Fruit fly (Drosophila melanogaster) whole organism, embryonic: ENCODE data around the gene CG5968.
A peak's percentile ranks its signal among the peaks of the same experiment; 100 is the strongest.

Experiments used
- Ada2b ChIP-seq: fragments of 200-800 bp; sonication (Bioruptor generic); IDR thresholded peaks from 2 replicates; pipeline ENCODE4 v1.3.6; 2022; ENCODE audit warnings: missing biosample characterization, missing genetic modification characterization
- Asciz ChIP-seq: fragments of 200-800 bp; sonication (Bioruptor generic); optimal IDR thresholded peaks from 2 replicates; lab custom pipeline; 2017; ENCODE audit warnings: missing biosample characterization, mild to moderate bottlenecking, missing genetic modification characterization, missing genetic modification reagents
- B-H2 ChIP-seq: fragments of 200-800 bp; sonication (Bioruptor generic); optimal IDR thresholded peaks from 2 replicates; lab custom pipeline; 2018; ENCODE audit warnings: missing biosample characterization, mild to moderate bottlenecking, missing genetic modification characterization
- CG10462 ChIP-seq: fragments of 200-800 bp; sonication (Bioruptor generic); optimal IDR thresholded peaks from 2 replicates; lab custom pipeline; 2016; ENCODE audit warnings: missing biosample characterization, missing genetic modification characterization
- CG12071 ChIP-seq: fragments of 200-800 bp; sonication (Bioruptor generic); optimal IDR thresholded peaks from 3 replicates; lab custom pipeline; 2018; ENCODE audit warnings: missing biosample characterization, mild to moderate bottlenecking, missing genetic modification characterization
- CG12299 ChIP-seq: fragments of 200-800 bp; sonication (Bioruptor generic); optimal IDR thresholded peaks from 2 replicates; lab custom pipeline; 2018; ENCODE audit warnings: missing biosample characterization, mild to moderate bottlenecking, missing genetic modification characterization
- CG12391 ChIP-seq: fragments of 200-800 bp; sonication (Bioruptor generic); optimal IDR thresholded peaks from 3 replicates; lab custom pipeline; 2018; ENCODE audit warnings: missing biosample characterization, mild to moderate bottlenecking, missing genetic modification characterization, moderate library complexity
- CG12942 ChIP-seq: fragments of 200-800 bp; sonication (Bioruptor generic); optimal IDR thresholded peaks from 3 replicates; lab custom pipeline; 2016; ENCODE audit warnings: missing biosample characterization, missing genetic modification characterization
- CG13775 ChIP-seq: fragments of 200-800 bp; sonication (Bioruptor generic); optimal IDR thresholded peaks from 3 replicates; lab custom pipeline; 2017; ENCODE audit warnings: missing biosample characterization, mild to moderate bottlenecking, missing genetic modification characterization
- CG14050 ChIP-seq: fragments of 200-800 bp; sonication (Bioruptor generic); IDR thresholded peaks from 3 replicates; pipeline ENCODE4 v1.3.6; 2022; ENCODE audit warnings: missing biosample characterization, missing genetic modification characterization
- CG15269 ChIP-seq: fragments of 200-800 bp; sonication (Bioruptor generic); optimal IDR thresholded peaks from 2 replicates; lab custom pipeline; 2018; ENCODE audit warnings: missing biosample characterization, mild to moderate bottlenecking, missing genetic modification characterization, moderate library complexity
- CG16813 ChIP-seq: fragments of 200-800 bp; sonication (Bioruptor generic); IDR thresholded peaks from 3 replicates; pipeline ENCODE4 v1.3.6; 2022; ENCODE audit warnings: missing biosample characterization, missing genetic modification characterization; ENCODE audit not compliant: partially characterized antibody
- CG17186 ChIP-seq: fragments of 200-800 bp; sonication (Bioruptor generic); optimal IDR thresholded peaks from 3 replicates; lab custom pipeline; 2017; ENCODE audit warnings: missing biosample characterization, missing genetic modification reagents, missing genetic modification characterization
- CG17385 ChIP-seq: fragments of 200-800 bp; sonication (Bioruptor generic); optimal IDR thresholded peaks from 3 replicates; lab custom pipeline; 2018; ENCODE audit warnings: missing biosample characterization, mild to moderate bottlenecking, missing genetic modification characterization
- CG18011 ChIP-seq: fragments of 200-800 bp; sonication (Bioruptor generic); optimal IDR thresholded peaks from 2 replicates; lab custom pipeline; 2017; ENCODE audit warnings: missing biosample characterization, missing genetic modification characterization, mild to moderate bottlenecking, moderate library complexity, missing genotype
- CG30431 ChIP-seq: fragments of 200-800 bp; sonication (Bioruptor generic); optimal IDR thresholded peaks from 2 replicates; lab custom pipeline; 2017; ENCODE audit warnings: missing biosample characterization, missing genetic modification characterization
- CG31365 ChIP-seq: fragments of 200-800 bp; sonication (Bioruptor generic); optimal IDR thresholded peaks from 2 replicates; lab custom pipeline; 2018; ENCODE audit warnings: missing biosample characterization, mild to moderate bottlenecking, missing genetic modification characterization
- CG32532 ChIP-seq: fragments of 200-800 bp; sonication (Bioruptor generic); IDR thresholded peaks from 2 replicates; pipeline ENCODE4 v1.3.6; 2022; ENCODE audit warnings: missing biosample characterization, missing genetic modification characterization
- CG42726 ChIP-seq: fragments of 200-800 bp; sonication (Bioruptor generic); IDR thresholded peaks from 2 replicates; pipeline ENCODE4 v1.3.6; 2022; ENCODE audit warnings: missing biosample characterization, missing genetic modification characterization; ENCODE audit not compliant: partially characterized antibody
- CG6854 ChIP-seq: fragments of 200-800 bp; sonication (Bioruptor generic); optimal IDR thresholded peaks from 3 replicates; lab custom pipeline; 2017; ENCODE audit warnings: missing biosample characterization, mild to moderate bottlenecking, missing genetic modification characterization
- CG7786 ChIP-seq: fragments of 200-800 bp; sonication (Bioruptor generic); optimal IDR thresholded peaks from 2 replicates; lab custom pipeline; 2016; ENCODE audit warnings: missing biosample characterization, missing genetic modification characterization
- CG9609 ChIP-seq: fragments of 200-800 bp; sonication (Bioruptor generic); optimal IDR thresholded peaks from 3 replicates; lab custom pipeline; 2016; ENCODE audit warnings: missing biosample characterization, missing genetic modification characterization
- CG9727 ChIP-seq: fragments of 200-800 bp; sonication (Bioruptor generic); optimal IDR thresholded peaks from 3 replicates; lab custom pipeline; 2017; ENCODE audit warnings: missing biosample characterization, mild to moderate bottlenecking, missing genetic modification characterization
- CG9817 ChIP-seq: fragments of 200-800 bp; sonication (Bioruptor generic); optimal IDR thresholded peaks from 2 replicates; lab custom pipeline; 2018; ENCODE audit warnings: missing biosample characterization, mild to moderate bottlenecking, missing genetic modification characterization, moderate library complexity
- Dek ChIP-seq: fragments of 200-800 bp; sonication (Bioruptor generic); optimal IDR thresholded peaks from 3 replicates; lab custom pipeline; 2019; ENCODE audit warnings: missing biosample characterization, mild to moderate bottlenecking, missing genetic modification characterization, moderate library complexity
- Drgx ChIP-seq: fragments of 200-800 bp; sonication (Bioruptor generic); IDR thresholded peaks from 2 replicates; pipeline ENCODE4 v1.3.6; 2022; ENCODE audit warnings: missing biosample characterization, missing genetic modification characterization
- E2f2 ChIP-seq: fragments of 200-800 bp; sonication (Bioruptor generic); IDR thresholded peaks from 2 replicates; pipeline ENCODE4 v1.3.6; 2022; ENCODE audit warnings: missing biosample characterization, missing genetic modification characterization
- Fer1 ChIP-seq: fragments of 200-800 bp; sonication (Bioruptor generic); optimal IDR thresholded peaks from 2 replicates; lab custom pipeline; 2017; ENCODE audit warnings: missing biosample characterization, mild to moderate bottlenecking, missing genetic modification characterization
- Hmr ChIP-seq: fragments of 200-800 bp; sonication (Bioruptor generic); optimal IDR thresholded peaks from 3 replicates; lab custom pipeline; 2017; ENCODE audit warnings: mild to moderate bottlenecking, missing biosample characterization, missing genetic modification reagents, missing genetic modification characterization
- Lpt ChIP-seq: fragments of >200 bp; optimal IDR thresholded peaks from 2 replicates; lab custom pipeline; 2018; ENCODE audit warnings: missing biosample characterization, missing genetic modification characterization
- MBD-R2 ChIP-seq: fragments of 200-800 bp; sonication (Bioruptor generic); IDR thresholded peaks from 2 replicates; pipeline ENCODE4 v1.3.6; 2022; ENCODE audit warnings: missing biosample characterization, missing genetic modification characterization
- Neu2 ChIP-seq: fragments of 200-800 bp; sonication (Bioruptor generic); optimal IDR thresholded peaks from 3 replicates; lab custom pipeline; 2016; ENCODE audit warnings: missing biosample characterization, missing genetic modification characterization, borderline replicate concordance
- NfI ChIP-seq: fragments of 200-800 bp; sonication (Bioruptor generic); optimal IDR thresholded peaks from 3 replicates; lab custom pipeline; 2018; ENCODE audit warnings: missing biosample characterization, mild to moderate bottlenecking, missing genetic modification characterization, moderate library complexity
- Pdp1 ChIP-seq, 2 experiments: fragments of 200-800 bp; sonication (Bioruptor generic); optimal IDR thresholded peaks; 3 replicates each; lab custom pipeline; 2016; ENCODE audit warnings: missing biosample characterization in 2 of 2, missing genetic modification characterization in 2 of 2, mild to moderate bottlenecking in 1 of 2, moderate library complexity in 1 of 2
- Rfx ChIP-seq: fragments of 200-800 bp; sonication (Bioruptor generic); IDR thresholded peaks from 2 replicates; pipeline ENCODE4 v1.3.6; 2022; ENCODE audit warnings: missing biosample characterization, missing genetic modification characterization
- caup ChIP-seq: fragments of 200-800 bp; sonication (Bioruptor generic); optimal IDR thresholded peaks from 3 replicates; lab custom pipeline; 2017; ENCODE audit warnings: missing biosample characterization, mild to moderate bottlenecking, missing genetic modification characterization, moderate library complexity; ENCODE audit not compliant: severe bottlenecking
- esg ChIP-seq: fragments of 200-800 bp; sonication (Bioruptor generic); conservative IDR thresholded peaks from 2 replicates; pipeline ENCODE4 v1.3.6; 2022; ENCODE audit warnings: missing biosample characterization, missing genetic modification characterization
- gro ChIP-seq: fragments of 200-800 bp; sonication (Bioruptor generic); optimal IDR thresholded peaks from 2 replicates; lab custom pipeline; 2016; ENCODE audit warnings: missing biosample characterization, missing genetic modification characterization
- lilli ChIP-seq: fragments of 200-800 bp; sonication (Bioruptor generic); optimal IDR thresholded peaks from 3 replicates; lab custom pipeline; 2016; ENCODE audit warnings: missing biosample characterization, missing genetic modification characterization
- lmd ChIP-seq: fragments of 200-800 bp; sonication (Bioruptor generic); IDR thresholded peaks from 2 replicates; pipeline ENCODE4 v1.3.6; 2022; ENCODE audit warnings: missing biosample characterization, missing genetic modification characterization
- mam ChIP-seq: fragments of 200-800 bp; sonication (Bioruptor generic); optimal IDR thresholded peaks from 3 replicates; lab custom pipeline; 2016; ENCODE audit warnings: missing biosample characterization, missing genetic modification characterization
- nau ChIP-seq: fragments of 200-800 bp; sonication (Bioruptor generic); optimal IDR thresholded peaks from 3 replicates; lab custom pipeline; 2017; ENCODE audit warnings: missing biosample characterization, mild to moderate bottlenecking, missing genetic modification characterization, missing genetic modification reagents
- pb ChIP-seq: fragments of 200-800 bp; sonication (Bioruptor generic); optimal IDR thresholded peaks from 3 replicates; lab custom pipeline; 2016; ENCODE audit warnings: missing biosample characterization, missing genetic modification characterization
- pnt ChIP-seq: fragments of 200-800 bp; sonication (Bioruptor generic); optimal IDR thresholded peaks from 3 replicates; lab custom pipeline; 2016; ENCODE audit warnings: missing biosample characterization, missing genetic modification characterization
- schlank ChIP-seq: fragments of 200-800 bp; sonication (Bioruptor generic); optimal IDR thresholded peaks from 2 replicates; lab custom pipeline; 2018; ENCODE audit warnings: missing biosample characterization, mild to moderate bottlenecking, missing genetic modification characterization
- sens ChIP-seq: fragments of 200-800 bp; sonication (Bioruptor generic); peaks from one replicate; lab custom pipeline; 2016; ENCODE audit warnings: missing biosample characterization, missing genetic modification characterization
- slbo ChIP-seq: fragments of 200-800 bp; sonication (Bioruptor generic); IDR thresholded peaks from 2 replicates; pipeline ENCODE4 v1.3.6; 2022; ENCODE audit warnings: missing biosample characterization, missing genetic modification characterization
- twi ChIP-seq: fragments of 200-800 bp; optimal IDR thresholded peaks from 2 replicates; lab custom pipeline; 2019; ENCODE audit warnings: missing biosample characterization, mild to moderate bottlenecking, missing genetic modification characterization, moderate library complexity

Gene CG5968

dm6 chr2L:16547652-16548417, 1.9 kb downstream of the CG5968 start (continued):
- TF ChIP-seq sens (GFP tag; lab: Kevin White, UChicago) (peak; percentile 72), CG42726 (GFP tag; lab: Robert Waterston, UW) (no peak), nau (GFP tag; lab: Kevin White, UChicago) (peak; percentile 27), CG16813 (peak; percentile 14; the same call in 1 of the 3 replicates), lmd (GFP tag; lab: Robert Waterston, UW) (peak; percentile 36; the same call in 1 of the 2 replicates), CG18011 (GFP tag; lab: Kevin White, UChicago) (peak; percentile 37), E2f2 (GFP tag; lab: Robert Waterston, UW) (peak; percentile 34; the same call in 1 of the 2 replicates), Drgx (GFP tag; lab: Robert Waterston, UW) (peak; percentile 61; the same call in 1 of the 2 replicates), Rfx (peak; percentile 54), Fer1 (GFP tag; lab: Kevin White, UChicago) (peak; percentile 92), caup (GFP tag; lab: Kevin White, UChicago) (peak; percentile 63), CG32532 (GFP tag; lab: Robert Waterston, UW) (peak; percentile 57; the same call in 1 of the 2 replicates), pb (no peak), CG9609 (peak; percentile 14), Asciz (peak; percentile 1), CG13775 (peak; percentile 56), CG12391 (tag; lab: Kevin White, UChicago) (peak; percentile 64), gro (GFP tag; lab: Kevin White, UChicago) (no peak), CG17385 (GFP tag; lab: Kevin White, UChicago) (peak; percentile 61), slbo (peak; percentile 34), Ada2b (GFP tag; lab: Robert Waterston, UW) (peak; percentile 19; the same call in 1 of the 2 replicates), CG30431 (GFP tag; lab: Kevin White, UChicago) (no peak), CG10462 (GFP tag; lab: Kevin White, UChicago) (no peak), CG15269 (tag; lab: Kevin White, UChicago) (peak; percentile 78), MBD-R2 (GFP tag; lab: Robert Waterston, UW) (no peak), CG12299 (tag; lab: Kevin White, UChicago) (peak; percentile 47), CG7786 (GFP tag; lab: Kevin White, UChicago) (peak; percentile 53), CG14050 (peak; percentile 12; the same call in 1 of the 3 replicates), Hmr (GFP tag; lab: Kevin White, UChicago) (peak; percentile 93), Dek (tag; lab: Kevin White, UChicago) (peak; percentile 74), CG12942 (GFP tag; lab: Kevin White, UChicago) (peak; percentile 10), CG9817 (tag; lab: Kevin White, UChicago) (peak; percentile 56), schlank (peak; percentile 67), esg (peak; percentile 38; the same call in 1 of the 2 replicates), lilli (peak; percentile 57), Pdp1 (GFP tag; optimal IDR thresholded peaks at IDR 0.05; lab: Kevin White, UChicago) (peak in 1 of 2 experiments; percentile 38), CG9727 (GFP tag; lab: Kevin White, UChicago) (peak; percentile 21), mam (GFP tag; lab: Kevin White, UChicago) (peak; percentile 40), Lpt (GFP tag; lab: Kevin White, UChicago) (no peak), twi (tag; lab: Kevin White, UChicago) (no peak), B-H2 (GFP tag; lab: Kevin White, UChicago) (peak; percentile 68), CG12071 (GFP tag; lab: Kevin White, UChicago) (peak; percentile 29), CG31365 (tag; lab: Kevin White, UChicago) (peak; percentile 32), Neu2 (GFP tag; lab: Kevin White, UChicago) (no peak), CG17186 (GFP tag; lab: Kevin White, UChicago) (no peak), pnt (GFP tag; lab: Kevin White, UChicago) (no peak), CG6854 (GFP tag; lab: Kevin White, UChicago) (peak; percentile 69), NfI (GFP tag; lab: Kevin White, UChicago) (peak; percentile 83)
